Worm (Caenorhabditis elegans) whole organism, L1 larva: ENCODE data around the gene C36A4.10.
A peak's percentile ranks its signal among the peaks of the same experiment; 100 is the strongest.

Source experiments
- C16A3.4 ChIP-seq: fragments of 150-350 bp; optimal IDR thresholded peaks from 2 replicates; lab custom pipeline; 2014; ENCODE audit warnings: missing biosample characterization, missing genetic modification characterization
- Y116A8C.19 ChIP-seq: sonication (generic microtip); optimal IDR thresholded peaks from 2 replicates; lab custom pipeline; 2016; ENCODE audit warnings: missing compliant biosample characterization, missing genetic modification characterization, borderline replicate concordance
- alr-1 ChIP-seq: fragments of 200-800 bp; sonication (Bioruptor generic); optimal IDR thresholded peaks from 2 replicates; lab custom pipeline; 2018; ENCODE audit warnings: borderline replicate concordance, mild to moderate bottlenecking, missing genetic modification characterization, missing compliant biosample characterization
- aly-2 ChIP-seq: fragments of 150-350 bp; optimal IDR thresholded peaks from 2 replicates; lab custom pipeline; 2014; ENCODE audit warnings: missing biosample characterization, missing genetic modification characterization
- ama-1 ChIP-seq: fragments of 150-350 bp; optimal IDR thresholded peaks from 2 replicates; lab custom pipeline; 2014
- blmp-1 ChIP-seq: fragments of 150-350 bp; optimal IDR thresholded peaks from 2 replicates; lab custom pipeline; 2014; ENCODE audit warnings: missing biosample characterization, missing genetic modification characterization
- ceh-82 ChIP-seq, 3 experiments: fragments of 150-350 bp in 1 of 3; sonication (generic microtip) in 2 of 3; optimal IDR thresholded peaks; 2 replicates each; lab custom pipeline; 2014 to 2017; ENCODE audit warnings: missing biosample characterization in 3 of 3, missing genetic modification characterization in 3 of 3
- ceh-88 ChIP-seq: fragments of 200-800 bp; sonication (Bioruptor generic); IDR thresholded peaks from 2 replicates; pipeline ENCODE4 v1.3.6; 2022; ENCODE audit warnings: missing genetic modification characterization, missing compliant biosample characterization
- dsc-1 ChIP-seq: sonication (generic microtip); optimal IDR thresholded peaks from 2 replicates; lab custom pipeline; 2016; ENCODE audit warnings: mild to moderate bottlenecking, missing genetic modification characterization, missing compliant biosample characterization
- efl-1 ChIP-seq, 4 experiments: fragments of 150-350 bp; optimal IDR thresholded peaks in 3 of 4; peaks in 1 of 4; 1 replicate in 1 of 4; 2 replicates in 3 of 4; lab custom pipeline; 2014; ENCODE audit warnings: missing biosample characterization in 2 of 4, missing genetic modification characterization in 2 of 4, missing genetic modification reagents in 2 of 4
- efl-3 ChIP-seq: fragments of 200-800 bp; sonication (Bioruptor generic); optimal IDR thresholded peaks from 2 replicates; lab custom pipeline; 2018; ENCODE audit warnings: mild to moderate bottlenecking, missing genetic modification characterization, missing compliant biosample characterization
- egl-13 ChIP-seq: sonication (generic microtip); optimal IDR thresholded peaks from 2 replicates; lab custom pipeline; 2016; ENCODE audit warnings: missing genotype, missing genetic modification reagents, missing genetic modification characterization, missing compliant biosample characterization
- elt-3 ChIP-seq, 6 experiments: fragments of 150-350 bp in 1 of 6; sonication (generic microtip); optimal IDR thresholded peaks; 2 replicates each; lab custom pipeline; 2017 to 2018; ENCODE audit warnings: missing biosample characterization in 6 of 6, missing genetic modification characterization in 6 of 6, inconsistent platforms in 1 of 6
- fkh-10 ChIP-seq: sonication (generic microtip); optimal IDR thresholded peaks from 2 replicates; lab custom pipeline; 2017; ENCODE audit warnings: missing biosample characterization, missing genetic modification reagents, missing genetic modification characterization
- fkh-4 ChIP-seq: sonication (generic microtip); optimal IDR thresholded peaks from 2 replicates; lab custom pipeline; 2016; ENCODE audit warnings: missing compliant biosample characterization, missing genetic modification characterization, borderline replicate concordance
- hlh-4 ChIP-seq: sonication (generic microtip); optimal IDR thresholded peaks from 2 replicates; lab custom pipeline; 2016; ENCODE audit warnings: mild to moderate bottlenecking, missing genetic modification characterization, missing compliant biosample characterization
- irx-1 ChIP-seq: sonication (generic microtip); optimal IDR thresholded peaks from 2 replicates; lab custom pipeline; 2016; ENCODE audit warnings: missing genetic modification characterization, missing compliant biosample characterization
- jun-1 ChIP-seq: fragments of 150-350 bp; optimal IDR thresholded peaks from 2 replicates; lab custom pipeline; 2014; ENCODE audit warnings: missing biosample characterization, missing genetic modification reagents, missing genetic modification characterization
- lin-13 ChIP-seq: fragments of 150-350 bp; optimal IDR thresholded peaks from 2 replicates; lab custom pipeline; 2014; ENCODE audit warnings: missing biosample characterization, missing genetic modification reagents, missing genetic modification characterization
- lin-14 ChIP-seq: fragments of 200-800 bp; sonication (Bioruptor generic); optimal IDR thresholded peaks from 2 replicates; lab custom pipeline; 2018; ENCODE audit warnings: mild to moderate bottlenecking, missing genetic modification characterization, moderate library complexity, missing compliant biosample characterization
- lin-39 ChIP-seq: fragments of 150-350 bp; optimal IDR thresholded peaks from 2 replicates; lab custom pipeline; 2014; ENCODE audit warnings: missing biosample characterization, missing genetic modification reagents, missing genetic modification characterization
- lir-3 ChIP-seq: sonication (generic microtip); optimal IDR thresholded peaks from 2 replicates; lab custom pipeline; 2016; ENCODE audit warnings: mild to moderate bottlenecking, missing genetic modification characterization, moderate library complexity, missing compliant biosample characterization; ENCODE audit not compliant: poor library complexity
- lsy-2 ChIP-seq, 2 experiments: fragments of 150-350 bp; optimal IDR thresholded peaks; 2 replicates each; lab custom pipeline; 2014; ENCODE audit warnings: missing biosample characterization in 2 of 2, missing genetic modification characterization in 2 of 2
- mab-9 ChIP-seq: fragments of 200-800 bp; sonication (Bioruptor generic); IDR thresholded peaks from 2 replicates; pipeline ENCODE4 v1.3.6; 2022; ENCODE audit warnings: missing genetic modification reagents, missing genetic modification characterization, missing compliant biosample characterization
- mdl-1 ChIP-seq, 2 experiments: fragments of 150-350 bp; optimal IDR thresholded peaks; 2 replicates each; lab custom pipeline; 2014 to 2017; ENCODE audit warnings: missing biosample characterization in 2 of 2, missing genetic modification characterization in 2 of 2, inconsistent platforms in 1 of 2
- mef-2 ChIP-seq: fragments of 150-350 bp; optimal IDR thresholded peaks from 2 replicates; lab custom pipeline; 2014; ENCODE audit warnings: missing biosample characterization, missing genetic modification characterization
- mep-1 ChIP-seq: fragments of 150-350 bp; optimal IDR thresholded peaks from 2 replicates; lab custom pipeline; 2014; ENCODE audit warnings: missing biosample characterization, missing genetic modification characterization
- nhr-12 ChIP-seq: sonication (generic microtip); optimal IDR thresholded peaks from 2 replicates; lab custom pipeline; 2017; ENCODE audit warnings: missing biosample characterization, missing genetic modification characterization
- nhr-19 ChIP-seq: fragments of 200-800 bp; sonication (Bioruptor generic); conservative IDR thresholded peaks from 2 replicates; pipeline ENCODE4 v1.3.6; 2022; ENCODE audit warnings: missing genetic modification characterization, missing compliant biosample characterization
- nhr-20 ChIP-seq: sonication (generic microtip); optimal IDR thresholded peaks from 2 replicates; lab custom pipeline; 2016; ENCODE audit warnings: mild to moderate bottlenecking, missing genetic modification characterization, missing compliant biosample characterization
- nhr-28 ChIP-seq: fragments of 150-350 bp; optimal IDR thresholded peaks from 2 replicates; lab custom pipeline; 2014; ENCODE audit warnings: missing biosample characterization, missing genetic modification characterization
- nhr-47 ChIP-seq: sonication (generic microtip); optimal IDR thresholded peaks from 2 replicates; lab custom pipeline; 2016; ENCODE audit warnings: mild to moderate bottlenecking, missing genetic modification characterization, moderate library complexity, missing compliant biosample characterization
- nhr-71 ChIP-seq: sonication (generic microtip); optimal IDR thresholded peaks from 2 replicates; lab custom pipeline; 2016; ENCODE audit warnings: mild to moderate bottlenecking, missing genetic modification characterization, moderate library complexity, missing compliant biosample characterization
- nhr-76 ChIP-seq: sonication (generic microtip); optimal IDR thresholded peaks from 2 replicates; lab custom pipeline; 2017; ENCODE audit warnings: missing biosample characterization, missing genetic modification characterization
- nhr-77 ChIP-seq: fragments of 150-350 bp; optimal IDR thresholded peaks from 2 replicates; lab custom pipeline; 2014; ENCODE audit warnings: missing biosample characterization, missing genetic modification characterization
- nhr-85 ChIP-seq: sonication (generic microtip); peaks from one replicate; lab custom pipeline; 2016; ENCODE audit warnings: missing genetic modification characterization, inconsistent platforms, missing compliant biosample characterization
- pag-3 ChIP-seq: sonication (generic microtip); optimal IDR thresholded peaks from 2 replicates; lab custom pipeline; 2017; ENCODE audit warnings: missing genetic modification characterization, mild to moderate bottlenecking, missing compliant biosample characterization, antibody characterized with exemption, borderline replicate concordance; ENCODE audit not compliant: insufficient read depth
- pax-3 ChIP-seq: fragments of 200-800 bp; sonication (Bioruptor generic); optimal IDR thresholded peaks from 2 replicates; lab custom pipeline; 2018; ENCODE audit warnings: mild to moderate bottlenecking, missing genetic modification characterization, moderate library complexity, missing compliant biosample characterization
- snu-23 ChIP-seq: sonication (generic microtip); optimal IDR thresholded peaks from 2 replicates; lab custom pipeline; 2016; ENCODE audit warnings: missing genetic modification characterization, missing compliant biosample characterization
- tbx-2 ChIP-seq: sonication (generic microtip); optimal IDR thresholded peaks from 2 replicates; lab custom pipeline; 2016; ENCODE audit warnings: missing genetic modification characterization, missing compliant biosample characterization
- tlp-1 ChIP-seq: fragments of 150-350 bp; optimal IDR thresholded peaks from 2 replicates; lab custom pipeline; 2014; ENCODE audit warnings: missing biosample characterization, missing genetic modification characterization
- unc-130 ChIP-seq: fragments of 150-350 bp; optimal IDR thresholded peaks from 2 replicates; lab custom pipeline; 2017; ENCODE audit warnings: missing biosample characterization, missing genetic modification characterization, inconsistent platforms
- unc-62 ChIP-seq: fragments of 150-350 bp; optimal IDR thresholded peaks from 2 replicates; lab custom pipeline; 2014; ENCODE audit warnings: missing biosample characterization, missing genetic modification reagents, missing genetic modification characterization
- unc-86 ChIP-seq: sonication (generic microtip); optimal IDR thresholded peaks from 2 replicates; lab custom pipeline; 2016; ENCODE audit warnings: missing genetic modification characterization, missing compliant biosample characterization
- unc-98 ChIP-seq: fragments of 200-800 bp; sonication (Bioruptor generic); IDR thresholded peaks from 2 replicates; pipeline ENCODE4 v1.3.6; 2022; ENCODE audit warnings: missing genetic modification characterization, missing compliant biosample characterization
- ztf-11 ChIP-seq, 2 experiments: sonication (generic microtip); optimal IDR thresholded peaks; 2 replicates each; lab custom pipeline; 2016 to 2017; ENCODE audit warnings: missing genetic modification characterization in 2 of 2, missing biosample characterization in 1 of 2, missing compliant biosample characterization in 1 of 2
- ztf-4 ChIP-seq: fragments of 150-350 bp; optimal IDR thresholded peaks from 2 replicates; lab custom pipeline; 2014; ENCODE audit warnings: missing biosample characterization, missing genetic modification characterization

The C36A4.10 gene

DNA sequence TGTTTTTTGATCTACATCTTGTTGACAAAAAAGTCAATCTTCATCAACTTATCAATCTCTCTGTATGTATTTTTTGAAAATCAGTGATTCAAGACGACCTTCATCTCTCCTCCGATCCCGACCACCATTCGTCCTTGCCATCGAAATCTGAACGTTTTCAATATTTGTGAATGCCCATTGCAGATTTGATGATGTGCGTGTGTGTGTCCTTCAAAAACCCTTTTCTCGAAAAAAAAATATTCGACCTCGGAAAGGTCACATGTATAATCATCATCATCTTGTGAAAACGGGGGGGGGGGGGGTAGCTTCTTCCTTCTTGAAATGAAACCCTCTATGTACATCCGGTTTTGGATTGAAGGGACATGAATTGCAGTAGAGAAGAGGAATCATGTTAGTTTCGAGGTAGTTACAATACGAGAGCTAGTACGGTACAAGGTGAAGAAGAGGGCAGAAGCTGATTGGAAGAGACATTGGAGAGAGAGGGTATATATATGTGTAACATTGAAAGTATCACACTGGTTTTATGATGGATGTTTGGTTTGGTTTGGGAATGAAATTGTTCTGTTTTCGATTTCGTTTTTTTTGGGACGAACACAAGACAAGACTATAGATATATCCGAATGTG, 18.8 kb downstream of the C36A4.10 start:
- TF ChIP-seq irx-1 (tag; lab: Kevin White, UChicago), result no peak
- TF ChIP-seq ztf-4, result no peak
- TF ChIP-seq lir-3 (tag; lab: Kevin White, UChicago), result no peak
- TF ChIP-seq mep-1, result peak; percentile 33
- peak; percentile 82 for TF ChIP-seq nhr-85 (tag; lab: Kevin White, UChicago)
- 0 out of 2 replicates have a peak, but pooled peaks have one; percentile 7 for TF ChIP-seq nhr-19 (GFP tag; lab: Robert Waterston, UW)
- TF ChIP-seq nhr-47 (tag; lab: Kevin White, UChicago), result no peak
- TF ChIP-seq ztf-11 (tag; optimal IDR thresholded peaks at IDR 0.05; lab: Kevin White, UChicago), result no peak
- TF ChIP-seq pag-3, result no peak
- TF ChIP-seq mef-2 (tag; lab: Kevin White, UChicago), result no peak
- TF ChIP-seq pax-3 (tag; lab: Kevin White, UChicago), result no peak
- TF ChIP-seq alr-1 (tag; lab: Kevin White, UChicago), result no peak
- no peak for TF ChIP-seq efl-1 (optimal IDR thresholded peaks at IDR 0.05; lab: Kevin White, UChicago)
- TF ChIP-seq efl-1 (GFP tag; optimal IDR thresholded peaks at IDR 0.05 in 1 of 2; lab: Kevin White, UChicago), result peak in 1 of 2 experiments; percentile 77
- TF ChIP-seq nhr-71 (tag; lab: Kevin White, UChicago), result peak; percentile 10
- no peak for TF ChIP-seq elt-3 (tag; optimal IDR thresholded peaks at IDR 0.05; lab: Kevin White, UChicago)
- TF ChIP-seq nhr-20 (tag; lab: Kevin White, UChicago), result peak; percentile 27
- TF ChIP-seq Y116A8C.19 (tag; lab: Kevin White, UChicago), result no peak
- TF ChIP-seq blmp-1, result peak; percentile 25
- no peak for TF ChIP-seq efl-3 (GFP tag; lab: Kevin White, UChicago)
- TF ChIP-seq ceh-88 (GFP tag; lab: Robert Waterston, UW), result no peak
- TF ChIP-seq lin-13 (GFP tag; lab: Kevin White, UChicago), result no peak
- TF ChIP-seq mab-9 (GFP tag; lab: Robert Waterston, UW), result no peak
- peak; percentile 75 for TF ChIP-seq lin-14 (GFP tag; lab: Kevin White, UChicago)
- TF ChIP-seq ceh-82 (tag; optimal IDR thresholded peaks at IDR 0.05; lab: Kevin White, UChicago), result no peak
- peak in 1 of 2 experiments; percentile 16 for TF ChIP-seq lsy-2 (tag; optimal IDR thresholded peaks at IDR 0.05; lab: Kevin White, UChicago)

DNA sequence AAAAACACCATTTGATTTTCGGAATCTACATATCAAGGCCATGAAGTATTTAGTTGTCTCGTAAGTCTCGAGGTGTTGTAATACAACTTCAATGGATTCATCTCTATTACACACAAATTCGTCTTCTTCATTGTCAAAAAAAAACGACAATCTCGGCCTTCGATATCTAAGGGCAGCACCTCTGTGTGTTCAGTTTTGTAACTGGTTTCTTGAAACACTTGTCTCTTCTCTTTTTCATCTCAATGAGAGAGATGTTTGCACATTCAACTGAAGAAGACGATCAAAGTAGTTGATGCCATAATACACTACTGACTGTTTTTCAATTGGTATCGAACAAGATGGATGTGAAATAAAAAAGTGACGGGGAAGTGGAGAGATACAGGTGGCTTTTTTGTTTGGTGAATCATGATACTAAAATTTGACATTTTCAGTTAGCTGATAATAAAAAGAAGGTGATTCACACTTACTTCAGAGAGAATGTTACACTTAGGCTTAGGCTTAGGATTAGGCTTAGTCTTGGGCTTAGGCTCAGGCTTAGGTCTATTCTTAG, 19.8 kb downstream of the C36A4.10 start:
- TF ChIP-seq ama-1 (lab: Kevin White, UChicago) (no peak), aly-2 (tag; lab: Kevin White, UChicago) (no peak), nhr-28 (no peak), fkh-10 (GFP tag; lab: Kevin White, UChicago) (no peak), tbx-2 (no peak), nhr-76 (no peak), nhr-85 (tag; lab: Kevin White, UChicago) (peak; percentile 92), unc-62 (GFP tag; lab: Kevin White, UChicago) (no peak), tlp-1 (tag; lab: Kevin White, UChicago) (no peak), pag-3 (no peak), snu-23 (peak; percentile 38), lsy-2 (tag; optimal IDR thresholded peaks at IDR 0.05; lab: Kevin White, UChicago) (peak in 1 of 2 experiments; percentile 23), Y116A8C.19 (tag; lab: Kevin White, UChicago) (no peak), lin-39 (tag; lab: Kevin White, UChicago) (no peak), mdl-1 (tag; optimal IDR thresholded peaks at IDR 0.05; lab: Kevin White, UChicago) (no peak), egl-13 (tag; lab: Kevin White, UChicago) (no peak), elt-3 (tag; optimal IDR thresholded peaks at IDR 0.05; lab: Kevin White, UChicago) (peak in 1 of 6 experiments; percentile 16), pax-3 (tag; lab: Kevin White, UChicago) (no peak), unc-130 (tag; lab: Kevin White, UChicago) (no peak), C16A3.4 (tag; lab: Kevin White, UChicago) (no peak), efl-1 (optimal IDR thresholded peaks at IDR 0.05; lab: Kevin White, UChicago) (no peak), efl-1 (GFP tag; optimal IDR thresholded peaks at IDR 0.05 in 1 of 2; lab: Kevin White, UChicago) (no peak), nhr-12 (tag; lab: Kevin White, UChicago) (no peak), nhr-19 (GFP tag; lab: Robert Waterston, UW) (0 out of 2 replicates have a peak, but pooled peaks have one; percentile 4), jun-1 (tag; lab: Kevin White, UChicago) (no peak), fkh-4 (tag; lab: Kevin White, UChicago) (no peak), nhr-77 (tag; lab: Kevin White, UChicago) (no peak), unc-86 (tag; lab: Kevin White, UChicago) (no peak), hlh-4 (tag; lab: Kevin White, UChicago) (no peak), unc-98 (GFP tag; lab: Robert Waterston, UW) (no peak), ceh-82 (tag; optimal IDR thresholded peaks at IDR 0.05; lab: Kevin White, UChicago) (no peak), irx-1 (tag; lab: Kevin White, UChicago) (no peak), dsc-1 (tag; lab: Kevin White, UChicago) (no peak), mef-2 (tag; lab: Kevin White, UChicago) (no peak)
